Worm (Caenorhabditis elegans): ENCODE results near the gene W10G6.1.

Gene W10G6.1

ce11 chrX:16244764-16245244 is at the start of gene W10G6.1:
Gene W10G6.1 (plus strand): TSS chrX:16245194.
- TF ChIP-seq ref-1 (GFP tag; conservative IDR thresholded peaks at IDR 0.05) = no peak
- TF ChIP-seq flt-1 (GFP tag; IDR thresholded peaks at IDR 0.05) = no peak
- TF ChIP-seq T22C8.4 (GFP tag; IDR thresholded peaks at IDR 0.05) = no peak
- no peak for TF ChIP-seq klf-2 (GFP tag; conservative IDR thresholded peaks at IDR 0.05)
- TF ChIP-seq cog-1 (tag; optimal IDR thresholded peaks at IDR 0.05) = no peak
- TF ChIP-seq med-1 (GFP tag; optimal IDR thresholded peaks at IDR 0.05; ENCODE audit: insufficient read depth) = no peak
- no peak for TF ChIP-seq ztf-29 (GFP tag; IDR thresholded peaks at IDR 0.05)
- TF ChIP-seq ztf-23 (GFP tag; IDR thresholded peaks at IDR 0.05) = no peak
- TF ChIP-seq tab-1 (GFP tag; IDR thresholded peaks at IDR 0.05) = no peak

ce11 chrX:16199200-16199764 is 45.7 kb upstream of the W10G6.1 start, which contains the start of gene R11.3:
Gene R11.3 (minus strand): TSS chrX:16199250.
- TF ChIP-seq cog-1 (tag; optimal IDR thresholded peaks at IDR 0.05) (no peak), klf-2 (GFP tag; conservative IDR thresholded peaks at IDR 0.05) (no peak), med-1 (GFP tag; optimal IDR thresholded peaks at IDR 0.05; ENCODE audit: insufficient read depth) (no peak), ztf-29 (GFP tag; IDR thresholded peaks at IDR 0.05) (peak; percentile 21; the same call in 1 of the 2 replicates), flt-1 (GFP tag; IDR thresholded peaks at IDR 0.05) (no peak), ref-1 (GFP tag; conservative IDR thresholded peaks at IDR 0.05) (no peak), tab-1 (GFP tag; IDR thresholded peaks at IDR 0.05) (no peak), T22C8.4 (GFP tag; IDR thresholded peaks at IDR 0.05) (no peak)

DNA sequence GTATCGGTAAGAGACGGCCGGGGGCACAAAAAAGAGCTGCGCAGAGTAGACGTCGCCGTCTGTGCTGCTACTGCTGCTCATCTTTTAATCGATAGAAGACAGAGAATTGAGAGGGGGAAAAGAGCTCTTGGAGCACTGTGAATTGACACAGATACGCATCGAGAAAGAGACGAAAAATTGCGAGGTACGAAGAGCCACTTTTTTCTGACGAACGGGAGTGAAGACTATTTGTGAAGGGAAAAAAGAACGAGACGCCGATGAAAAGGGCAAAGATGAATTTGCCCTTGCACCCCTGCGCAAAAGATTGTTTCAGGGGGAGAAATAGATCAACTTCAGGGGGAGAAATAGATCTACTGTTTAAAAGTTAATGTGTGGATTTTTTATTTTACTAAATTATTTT is 42.8 kb upstream of the W10G6.1 start:
- TF ChIP-seq ztf-23 (GFP tag; IDR thresholded peaks at IDR 0.05) (no peak), flt-1 (GFP tag; IDR thresholded peaks at IDR 0.05) (no peak)

DNA sequence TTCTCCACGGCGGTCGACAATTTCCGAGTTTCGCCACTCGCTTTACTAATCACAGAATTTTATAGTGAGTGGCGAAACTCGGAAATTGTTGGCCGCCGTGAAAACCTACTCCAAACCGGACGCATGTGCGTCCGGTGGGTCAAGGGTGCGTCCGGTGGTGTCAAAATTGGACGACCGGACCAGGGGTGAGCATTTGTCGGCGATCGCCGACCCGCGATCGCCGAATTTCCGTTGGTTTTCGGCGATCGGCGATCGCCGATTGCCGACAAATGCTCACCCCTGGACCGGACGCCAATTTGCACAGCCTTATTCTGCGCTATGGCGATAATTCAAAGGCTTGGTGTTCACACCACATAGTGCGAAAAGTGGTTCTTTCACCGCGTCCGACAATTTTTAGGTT is 40.7 kb upstream of the W10G6.1 start:
- TF ChIP-seq cog-1 (tag; optimal IDR thresholded peaks at IDR 0.05) (no peak), flt-1 (GFP tag; IDR thresholded peaks at IDR 0.05) (no peak), ref-1 (GFP tag; conservative IDR thresholded peaks at IDR 0.05) (no peak), ztf-29 (GFP tag; IDR thresholded peaks at IDR 0.05) (no peak), med-1 (GFP tag; optimal IDR thresholded peaks at IDR 0.05; ENCODE audit: insufficient read depth) (no peak), tab-1 (GFP tag; IDR thresholded peaks at IDR 0.05) (no peak), T22C8.4 (GFP tag; IDR thresholded peaks at IDR 0.05) (no peak), ztf-23 (GFP tag; IDR thresholded peaks at IDR 0.05) (no peak), klf-2 (GFP tag; conservative IDR thresholded peaks at IDR 0.05) (no peak)

ce11 chrX:16205880-16206279 is 39.1 kb upstream of the W10G6.1 start:
- TF ChIP-seq T22C8.4 (GFP tag; IDR thresholded peaks at IDR 0.05) = peak; percentile 78
- no peak for TF ChIP-seq ztf-29 (GFP tag; IDR thresholded peaks at IDR 0.05)
- peak; percentile 65 for TF ChIP-seq cog-1 (tag; optimal IDR thresholded peaks at IDR 0.05)
- TF ChIP-seq ref-1 (GFP tag; conservative IDR thresholded peaks at IDR 0.05) = no peak

DNA sequence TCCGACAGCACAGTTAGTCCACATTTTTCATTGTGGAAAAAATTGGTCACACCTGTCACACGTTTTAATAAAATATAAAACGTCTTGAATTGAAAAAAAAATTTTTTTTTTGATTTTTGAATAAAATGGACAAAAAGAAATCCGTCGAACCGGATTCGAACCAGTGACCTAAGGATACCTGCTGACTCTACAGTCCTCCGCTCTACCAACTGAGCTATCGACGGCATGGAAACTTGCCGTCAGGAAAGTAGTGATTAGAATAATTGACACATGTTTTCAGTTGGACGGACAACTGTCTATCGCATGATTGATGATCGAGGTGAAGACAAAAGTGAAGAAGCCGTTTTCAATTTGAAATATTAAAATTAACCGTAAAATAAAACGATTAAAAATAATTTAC is 36.9 kb upstream of the W10G6.1 start:
- TF ChIP-seq med-1 (GFP tag; optimal IDR thresholded peaks at IDR 0.05; ENCODE audit: insufficient read depth) (no peak), klf-2 (GFP tag; conservative IDR thresholded peaks at IDR 0.05) (no peak), flt-1 (GFP tag; IDR thresholded peaks at IDR 0.05) (no peak), ref-1 (GFP tag; conservative IDR thresholded peaks at IDR 0.05) (no peak), ztf-23 (GFP tag; IDR thresholded peaks at IDR 0.05) (no peak)

- TF ChIP-seq klf-2 (GFP tag; conservative IDR thresholded peaks at IDR 0.05) (no peak), cog-1 (tag; optimal IDR thresholded peaks at IDR 0.05) (no peak), flt-1 (GFP tag; IDR thresholded peaks at IDR 0.05) (no peak), ref-1 (GFP tag; conservative IDR thresholded peaks at IDR 0.05) (no peak), tab-1 (GFP tag; IDR thresholded peaks at IDR 0.05) (no peak), ztf-29 (GFP tag; IDR thresholded peaks at IDR 0.05) (no peak)
These were observed 36.3 kb upstream of the W10G6.1 start for ce11 chrX:16208667-16209066.

ce11 chrX:16209122-16209521 is 35.9 kb upstream of the W10G6.1 start:
- TF ChIP-seq ztf-29 (GFP tag; IDR thresholded peaks at IDR 0.05) (no peak), med-1 (GFP tag; optimal IDR thresholded peaks at IDR 0.05; ENCODE audit: insufficient read depth) (no peak), ztf-23 (GFP tag; IDR thresholded peaks at IDR 0.05) (no peak), T22C8.4 (GFP tag; IDR thresholded peaks at IDR 0.05) (no peak), klf-2 (GFP tag; conservative IDR thresholded peaks at IDR 0.05) (no peak), flt-1 (GFP tag; IDR thresholded peaks at IDR 0.05) (no peak), cog-1 (tag; optimal IDR thresholded peaks at IDR 0.05) (no peak), tab-1 (GFP tag; IDR thresholded peaks at IDR 0.05) (no peak), ref-1 (GFP tag; conservative IDR thresholded peaks at IDR 0.05) (no peak)

DNA sequence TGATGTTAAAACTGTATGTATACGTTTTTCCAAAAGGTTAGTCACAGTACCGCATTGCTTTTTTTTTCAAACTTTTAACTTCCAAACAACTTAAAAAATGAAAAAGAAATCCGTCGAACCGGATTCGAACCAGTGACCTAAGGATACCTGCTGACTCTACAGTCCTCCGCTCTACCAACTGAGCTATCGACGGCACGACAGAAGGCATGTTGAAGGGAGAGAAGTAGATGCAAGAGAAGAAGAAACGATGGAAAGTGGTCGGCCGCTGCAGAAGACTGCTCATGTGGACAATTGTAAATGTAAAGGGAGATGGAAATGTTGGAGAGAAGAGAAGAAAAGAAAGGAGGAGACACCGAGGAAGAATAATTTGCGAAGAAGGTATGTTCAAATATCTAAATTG is 35.3 kb upstream of the W10G6.1 start:
- TF ChIP-seq klf-2 (GFP tag; conservative IDR thresholded peaks at IDR 0.05) = peak; percentile 95
- peak; percentile 96 for TF ChIP-seq flt-1 (GFP tag; IDR thresholded peaks at IDR 0.05)
- TF ChIP-seq med-1 (GFP tag; optimal IDR thresholded peaks at IDR 0.05; ENCODE audit: insufficient read depth) = peak; percentile 77
- peak; percentile 93 for TF ChIP-seq tab-1 (GFP tag; IDR thresholded peaks at IDR 0.05)
- peak; percentile 57 for TF ChIP-seq cog-1 (tag; optimal IDR thresholded peaks at IDR 0.05)
- peak; percentile 85 for TF ChIP-seq ref-1 (GFP tag; conservative IDR thresholded peaks at IDR 0.05)
- peak; percentile 90 for TF ChIP-seq ztf-29 (GFP tag; IDR thresholded peaks at IDR 0.05)
- peak; percentile 88 for TF ChIP-seq T22C8.4 (GFP tag; IDR thresholded peaks at IDR 0.05)
- TF ChIP-seq ztf-23 (GFP tag; IDR thresholded peaks at IDR 0.05) = peak; percentile 94

DNA sequence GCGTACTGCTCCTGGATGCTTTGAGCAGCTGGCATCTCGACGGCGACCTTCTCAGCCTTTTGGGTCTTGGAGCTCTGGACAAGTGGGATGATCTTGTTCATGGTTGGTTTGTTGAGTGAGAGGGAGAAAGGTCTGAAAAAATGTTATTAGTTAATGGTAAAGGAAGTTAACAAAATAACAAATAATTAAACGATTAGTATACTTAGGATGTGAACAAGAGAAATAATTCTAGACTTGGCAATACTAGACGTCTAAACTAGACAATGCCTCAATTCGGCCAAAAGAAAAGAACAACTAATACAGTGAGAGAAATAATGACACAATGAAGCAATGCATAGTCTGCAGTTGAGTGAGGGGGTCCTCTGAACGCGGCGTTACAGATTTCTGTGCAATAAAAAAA is 34.5 kb upstream of the W10G6.1 start, which contains the start of gene R11.4:
TSS of gene R11.4 (minus strand) at position 101 of the 400 bp plus-strand sequence.
- TF ChIP-seq klf-2 (GFP tag; conservative IDR thresholded peaks at IDR 0.05) (no peak), ref-1 (GFP tag; conservative IDR thresholded peaks at IDR 0.05) (no peak), T22C8.4 (GFP tag; IDR thresholded peaks at IDR 0.05) (no peak), cog-1 (tag; optimal IDR thresholded peaks at IDR 0.05) (no peak)
